Fruit fly (Drosophila melanogaster) whole organism, pupa: ENCODE data around the gene CG10680.

Experiments
- CG10348 ChIP-seq: fragments of 200-800 bp; sonication (Bioruptor generic); IDR thresholded peaks from 2 replicates; pipeline ENCODE4 v1.3.6; 2022; ENCODE audit warnings: missing biosample characterization, missing genetic modification characterization
- CG14655 ChIP-seq: fragments of 200-800 bp; sonication (Bioruptor generic); optimal IDR thresholded peaks from 3 replicates; lab custom pipeline; 2017; ENCODE audit warnings: mild to moderate bottlenecking, missing biosample characterization, missing genetic modification reagents, missing genetic modification characterization
- CG15710 ChIP-seq: fragments of 200-800 bp; sonication (Bioruptor generic); optimal IDR thresholded peaks from 2 replicates; lab custom pipeline; 2018; ENCODE audit warnings: missing biosample characterization, mild to moderate bottlenecking, missing genetic modification characterization, moderate library complexity
- CG17806 ChIP-seq: fragments of 200-800 bp; sonication (Bioruptor generic); optimal IDR thresholded peaks from 2 replicates; lab custom pipeline; 2018; ENCODE audit warnings: missing biosample characterization, mild to moderate bottlenecking, missing genetic modification characterization, moderate library complexity
- CG32121 ChIP-seq: fragments of 200-800 bp; sonication (Bioruptor generic); IDR thresholded peaks from 2 replicates; pipeline ENCODE4 v1.3.6; 2022; ENCODE audit warnings: missing biosample characterization, missing genetic modification characterization
- CG4496 ChIP-seq: fragments of 200-800 bp; sonication (Bioruptor generic); IDR thresholded peaks from 3 replicates; pipeline ENCODE4 v1.3.6; 2022; ENCODE audit warnings: missing biosample characterization, missing genetic modification characterization
- CG8159 ChIP-seq: fragments of 200-800 bp; sonication (Bioruptor generic); optimal IDR thresholded peaks from 3 replicates; lab custom pipeline; 2018; ENCODE audit warnings: missing biosample characterization, mild to moderate bottlenecking, missing genetic modification characterization, moderate library complexity
- CG8301 ChIP-seq: fragments of 200-800 bp; sonication (Bioruptor generic); optimal IDR thresholded peaks from 2 replicates; lab custom pipeline; 2018; ENCODE audit warnings: missing biosample characterization, mild to moderate bottlenecking, missing genetic modification characterization
- D1 ChIP-seq: fragments of 200-800 bp; sonication (Bioruptor generic); optimal IDR thresholded peaks from 2 replicates; lab custom pipeline; 2018; ENCODE audit warnings: missing biosample characterization, mild to moderate bottlenecking, missing genetic modification characterization, moderate library complexity
- EcR ChIP-seq: fragments of 200-800 bp; sonication (Bioruptor generic); optimal IDR thresholded peaks from 3 replicates; lab custom pipeline; 2019; ENCODE audit warnings: missing biosample characterization, missing genetic modification characterization, mild to moderate bottlenecking, moderate library complexity, missing genetic modification reagents
- Ets98B ChIP-seq: fragments of 200-800 bp; sonication (Bioruptor generic); IDR thresholded peaks from 2 replicates; pipeline ENCODE4 v1.3.6; 2022; ENCODE audit warnings: missing biosample characterization, missing genetic modification characterization
- Pif1B ChIP-seq: fragments of 200-800 bp; sonication (Bioruptor generic); optimal IDR thresholded peaks from 3 replicates; lab custom pipeline; 2016; ENCODE audit warnings: missing biosample characterization, missing genetic modification characterization
- Snoo ChIP-seq: fragments of 200-800 bp; sonication (Bioruptor generic); optimal IDR thresholded peaks from 3 replicates; lab custom pipeline; 2017; ENCODE audit warnings: missing biosample characterization, mild to moderate bottlenecking, missing genetic modification characterization, inconsistent platforms
- fd96Ca ChIP-seq: fragments of 200-800 bp; sonication (Bioruptor generic); IDR thresholded peaks from 3 replicates; pipeline ENCODE4 v1.3.6; 2022; ENCODE audit warnings: missing biosample characterization, missing genetic modification characterization

DNA sequence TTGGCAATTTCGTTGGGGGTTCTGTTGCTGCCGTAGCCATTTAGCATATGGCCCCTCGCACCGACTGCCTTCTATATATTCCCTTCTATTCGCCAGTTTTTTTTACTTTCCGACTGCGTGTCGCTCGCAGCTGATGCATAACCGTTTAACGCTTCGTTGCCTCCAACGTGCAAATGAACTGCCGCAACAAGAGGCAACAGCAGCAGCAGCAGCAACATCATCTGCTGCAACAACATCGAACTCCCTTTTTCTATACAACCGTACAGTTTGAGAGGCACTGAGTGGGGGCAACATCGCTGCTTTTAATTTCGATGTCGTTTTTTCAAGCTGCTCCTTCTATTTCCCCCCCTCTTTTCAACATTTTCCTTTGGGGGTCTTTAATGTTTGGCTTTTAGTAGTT, 11.7 kb upstream of the CG10680 start:
- TF ChIP-seq Ets98B (GFP tag; lab: Robert Waterston, UW) (no peak), CG8301 (tag; lab: Kevin White, UChicago) (no peak), CG10348 (no peak), fd96Ca (GFP tag; lab: Robert Waterston, UW) (no peak), CG32121 (no peak), EcR (GFP tag; lab: Kevin White, UChicago) (no peak), CG15710 (tag; lab: Kevin White, UChicago) (no peak), Pif1B (GFP tag; lab: Kevin White, UChicago) (no peak), Snoo (tag; lab: Kevin White, UChicago) (no peak), CG8159 (tag; lab: Kevin White, UChicago) (no peak), CG17806 (tag; lab: Kevin White, UChicago) (no peak), D1 (tag; lab: Kevin White, UChicago) (no peak), CG14655 (GFP tag; lab: Kevin White, UChicago) (no peak), CG4496 (no peak)
